Worm (Caenorhabditis elegans): ENCODE results near the gene F22B7.1.
A peak's percentile ranks its signal among the peaks of the same experiment; 100 is the strongest.

F22B7.1 gene

ce11 chrIII:8678371-8678770 lies 13.2 kb downstream of the F22B7.1 start (continued):
- peak; percentile 74 for TF ChIP-seq lin-39 (tag; optimal IDR thresholded peaks at IDR 0.05)

ce11 chrIII:8683679-8684263 lies 18.6 kb downstream of the F22B7.1 start, which contains the start of gene fli-1:
Gene fli-1 (minus strand): TSS chrIII:8683736.
- TF ChIP-seq ceh-82 (tag; optimal IDR thresholded peaks at IDR 0.05) (no peak), pha-4 (tag; optimal IDR thresholded peaks at IDR 0.05) (peak; percentile 11), nhr-43 (tag; optimal IDR thresholded peaks at IDR 0.05; ENCODE audit: poor library complexity, severe bottlenecking) (peak; percentile 3), snpc-4 (tag; optimal IDR thresholded peaks at IDR 0.05) (peak; percentile 14), nfya-1 (tag; optimal IDR thresholded peaks at IDR 0.05; ENCODE audit: insufficient read depth) (peak; percentile 24), lin-15B (tag; optimal IDR thresholded peaks at IDR 0.05) (peak; percentile 6), elt-2 (tag; optimal IDR thresholded peaks at IDR 0.05) (no peak)

ce11 chrIII:8684421-8684820 lies 19.3 kb downstream of the F22B7.1 start, which contains the start of gene anmt-1:
Gene anmt-1 (plus strand): TSS chrIII:8684808.
- TF ChIP-seq nhr-67 (tag; optimal IDR thresholded peaks at IDR 0.05) (no peak), nhr-28 (tag; optimal IDR thresholded peaks at IDR 0.05) (no peak), egl-27 (tag; optimal IDR thresholded peaks at IDR 0.05) (no peak), fkh-2 (tag; optimal IDR thresholded peaks at IDR 0.05) (no peak), lsy-12 (tag; optimal IDR thresholded peaks at IDR 0.05) (no peak), lin-15B (tag; optimal IDR thresholded peaks at IDR 0.05) (no peak), snpc-4 (tag; optimal IDR thresholded peaks at IDR 0.05) (no peak), mml-1 (tag; optimal IDR thresholded peaks at IDR 0.05) (no peak), unc-39 (tag; optimal IDR thresholded peaks at IDR 0.05) (no peak), ztf-4 (tag; optimal IDR thresholded peaks at IDR 0.05) (no peak), nhr-23 (tag; optimal IDR thresholded peaks at IDR 0.05) (no peak), egl-5 (tag; optimal IDR thresholded peaks at IDR 0.05) (no peak), ZK546.5 (tag; optimal IDR thresholded peaks at IDR 0.05) (no peak), daf-12 (tag; optimal IDR thresholded peaks at IDR 0.05) (no peak), sea-2 (GFP tag; optimal IDR thresholded peaks at IDR 0.05) (no peak), jun-1 (tag; optimal IDR thresholded peaks at IDR 0.05) (no peak)

- TF ChIP-seq nhr-23 (tag; optimal IDR thresholded peaks at IDR 0.05) (peak; percentile 20), nfya-1 (tag; optimal IDR thresholded peaks at IDR 0.05; ENCODE audit: insufficient read depth) (no peak), elt-2 (tag; optimal IDR thresholded peaks at IDR 0.05) (peak; percentile 28), tbx-2 (tag; optimal IDR thresholded peaks at IDR 0.05) (no peak), ceh-9 (tag; optimal IDR thresholded peaks at IDR 0.05) (no peak), ama-1 (optimal IDR thresholded peaks at IDR 0.05) (peak; percentile 13), nhr-43 (tag; optimal IDR thresholded peaks at IDR 0.05; ENCODE audit: poor library complexity, severe bottlenecking) (peak; percentile 71), snpc-4 (tag; optimal IDR thresholded peaks at IDR 0.05) (no peak), fkh-10 (GFP tag; optimal IDR thresholded peaks at IDR 0.05) (no peak)
Measured at ce11 chrIII:8685590-8686240, 20.6 kb downstream of the F22B7.1 start.

ce11 chrIII:8688438-8688946 lies 23.4 kb downstream of the F22B7.1 start, which contains the start of gene hadb-1:
Gene hadb-1 (minus strand): TSS chrIII:8688488.
- TF ChIP-seq nhr-25 (tag; optimal IDR thresholded peaks at IDR 0.05) (peak; percentile 28), mdl-1 (tag; optimal IDR thresholded peaks at IDR 0.05) (no peak), nhr-67 (tag; optimal IDR thresholded peaks at IDR 0.05) (no peak), nhr-23 (tag; optimal IDR thresholded peaks at IDR 0.05) (peak; percentile 39), nfya-1 (tag; optimal IDR thresholded peaks at IDR 0.05; ENCODE audit: insufficient read depth) (peak; percentile 28), eor-1 (tag; optimal IDR thresholded peaks at IDR 0.05) (peak in 1 of 2 experiments; percentile 33), egl-27 (tag; optimal IDR thresholded peaks at IDR 0.05) (no peak), nhr-43 (tag; optimal IDR thresholded peaks at IDR 0.05; ENCODE audit: poor library complexity, severe bottlenecking) (peak; percentile 55), unc-62 (GFP tag; optimal IDR thresholded peaks at IDR 0.05) (no peak), ztf-11 (tag; optimal IDR thresholded peaks at IDR 0.05) (no peak), fkh-2 (tag; optimal IDR thresholded peaks at IDR 0.05) (no peak), elt-2 (tag; optimal IDR thresholded peaks at IDR 0.05) (peak; percentile 75), pqm-1 (tag; optimal IDR thresholded peaks at IDR 0.05) (peak; percentile 52)
